Fruit fly (Drosophila melanogaster) whole organism, embryonic: ENCODE data around the gene CG7264.
A peak's percentile ranks its signal among the peaks of the same experiment; 100 is the strongest.

Source experiments
- Aef1 ChIP-seq: fragments of 200-800 bp; sonication (Bioruptor generic); IDR thresholded peaks from 3 replicates; pipeline ENCODE4 v1.3.6; 2022; ENCODE audit warnings: missing biosample characterization, missing genetic modification characterization
- Antp ChIP-seq: fragments of 200-800 bp; sonication (Bioruptor generic); optimal IDR thresholded peaks from 3 replicates; lab custom pipeline; 2016; ENCODE audit warnings: missing biosample characterization, missing genetic modification characterization
- CG10565 ChIP-seq: fragments of 200-800 bp; sonication (Bioruptor generic); optimal IDR thresholded peaks from 3 replicates; lab custom pipeline; 2016; ENCODE audit warnings: missing biosample characterization, mild to moderate bottlenecking, missing genetic modification characterization
- CG10654 ChIP-seq: fragments of 200-800 bp; sonication (Bioruptor generic); optimal IDR thresholded peaks from 2 replicates; lab custom pipeline; 2016; ENCODE audit warnings: missing biosample characterization, missing genetic modification characterization
- CG11504 ChIP-seq: fragments of 200-800 bp; sonication (Bioruptor generic); optimal IDR thresholded peaks from 3 replicates; lab custom pipeline; 2019; ENCODE audit warnings: missing biosample characterization, mild to moderate bottlenecking, missing genetic modification characterization, moderate library complexity
- CG13287 ChIP-seq: fragments of 200-800 bp; sonication (Bioruptor generic); IDR thresholded peaks from 2 replicates; pipeline ENCODE4 v1.3.6; 2022; ENCODE audit warnings: missing biosample characterization, missing genetic modification characterization; ENCODE audit not compliant: partially characterized antibody
- CG14050 ChIP-seq: fragments of 200-800 bp; sonication (Bioruptor generic); IDR thresholded peaks from 3 replicates; pipeline ENCODE4 v1.3.6; 2022; ENCODE audit warnings: missing biosample characterization, missing genetic modification characterization
- CG14860 ChIP-seq: fragments of 200-800 bp; sonication (Bioruptor generic); IDR thresholded peaks from 3 replicates; pipeline ENCODE4 v1.3.6; 2022; ENCODE audit warnings: missing biosample characterization, missing genetic modification characterization; ENCODE audit not compliant: partially characterized antibody
- CG15514 ChIP-seq: fragments of 200-800 bp; sonication (Bioruptor generic); optimal IDR thresholded peaks from 3 replicates; lab custom pipeline; 2017; ENCODE audit warnings: missing biosample characterization, missing genetic modification characterization, mild to moderate bottlenecking, moderate library complexity, missing genetic modification reagents
- CG17361 ChIP-seq: fragments of 200-800 bp; sonication (Bioruptor generic); IDR thresholded peaks from 3 replicates; pipeline ENCODE4 v1.3.6; 2022; ENCODE audit warnings: missing biosample characterization, missing genetic modification characterization
- CG17385 ChIP-seq: fragments of 200-800 bp; sonication (Bioruptor generic); optimal IDR thresholded peaks from 3 replicates; lab custom pipeline; 2018; ENCODE audit warnings: missing biosample characterization, mild to moderate bottlenecking, missing genetic modification characterization
- CG17829 ChIP-seq: fragments of 200-800 bp; optimal IDR thresholded peaks from 2 replicates; lab custom pipeline; 2019; ENCODE audit warnings: missing biosample characterization, mild to moderate bottlenecking, missing genetic modification characterization, moderate library complexity
- CG1792 ChIP-seq: fragments of 200-800 bp; sonication (Bioruptor generic); optimal IDR thresholded peaks from 2 replicates; lab custom pipeline; 2016; ENCODE audit warnings: missing biosample characterization, missing genetic modification characterization
- CG3065 ChIP-seq: fragments of 200-800 bp; sonication (Bioruptor generic); optimal IDR thresholded peaks from 2 replicates; lab custom pipeline; 2016; ENCODE audit warnings: missing biosample characterization, missing genetic modification characterization
- CG32772 ChIP-seq: fragments of 200-800 bp; sonication (Bioruptor generic); IDR thresholded peaks from 2 replicates; pipeline ENCODE4 v1.3.6; 2022; ENCODE audit warnings: missing biosample characterization, missing genetic modification characterization
- CG4854 ChIP-seq: fragments of 200-800 bp; sonication (Bioruptor generic); optimal IDR thresholded peaks from 2 replicates; lab custom pipeline; 2016; ENCODE audit warnings: missing biosample characterization, missing genetic modification characterization, inconsistent platforms
- CG6791 ChIP-seq: fragments of 200-800 bp; sonication (Bioruptor generic); IDR thresholded peaks from 3 replicates; pipeline ENCODE4 v1.3.6; 2022; ENCODE audit warnings: missing biosample characterization, missing genetic modification characterization; ENCODE audit not compliant: partially characterized antibody
- CG9876 ChIP-seq: fragments of 200-800 bp; sonication (Bioruptor generic); optimal IDR thresholded peaks from 2 replicates; lab custom pipeline; 2016; ENCODE audit warnings: missing biosample characterization, missing genetic modification characterization
- Camta ChIP-seq: fragments of 200-800 bp; sonication (Bioruptor generic); optimal IDR thresholded peaks from 2 replicates; lab custom pipeline; 2016; ENCODE audit warnings: missing biosample characterization, missing genetic modification characterization
- Chrac-16 ChIP-seq: fragments of 200-800 bp; sonication (Bioruptor generic); optimal IDR thresholded peaks from 3 replicates; lab custom pipeline; 2016; ENCODE audit warnings: missing biosample characterization, missing genetic modification characterization
- D19B ChIP-seq: fragments of 200-800 bp; sonication (Bioruptor generic); optimal IDR thresholded peaks from 2 replicates; lab custom pipeline; 2017; ENCODE audit warnings: missing biosample characterization, mild to moderate bottlenecking, missing genetic modification characterization
- Deaf1 ChIP-seq: fragments of 200-800 bp; optimal IDR thresholded peaks from 3 replicates; lab custom pipeline; 2019; ENCODE audit warnings: missing biosample characterization, mild to moderate bottlenecking, missing genetic modification characterization, moderate library complexity
- Dp ChIP-seq: fragments of 200-800 bp; sonication (Bioruptor generic); optimal IDR thresholded peaks from 2 replicates; lab custom pipeline; 2018; ENCODE audit warnings: missing biosample characterization, mild to moderate bottlenecking, missing genetic modification characterization, moderate library complexity
- E2f2 ChIP-seq: fragments of 200-800 bp; sonication (Bioruptor generic); IDR thresholded peaks from 2 replicates; pipeline ENCODE4 v1.3.6; 2022; ENCODE audit warnings: missing biosample characterization, missing genetic modification characterization
- HLH54F ChIP-seq: fragments of 200-800 bp; sonication (Bioruptor generic); optimal IDR thresholded peaks from 3 replicates; lab custom pipeline; 2016; ENCODE audit warnings: missing biosample characterization, missing genetic modification characterization
- HmgD ChIP-seq: fragments of 200-800 bp; sonication (Bioruptor generic); optimal IDR thresholded peaks from 3 replicates; lab custom pipeline; 2016; ENCODE audit warnings: missing biosample characterization, missing genetic modification characterization
- Hmr ChIP-seq: fragments of 200-800 bp; sonication (Bioruptor generic); optimal IDR thresholded peaks from 3 replicates; lab custom pipeline; 2017; ENCODE audit warnings: mild to moderate bottlenecking, missing biosample characterization, missing genetic modification reagents, missing genetic modification characterization
- Mad ChIP-seq: fragments of 200-800 bp; sonication (Bioruptor generic); optimal IDR thresholded peaks from 2 replicates; lab custom pipeline; 2016; ENCODE audit warnings: missing biosample characterization, missing genetic modification characterization
- NC2β ChIP-seq: fragments of 200-800 bp; sonication (Bioruptor generic); optimal IDR thresholded peaks from 2 replicates; lab custom pipeline; 2016; ENCODE audit warnings: missing biosample characterization, missing genetic modification characterization
- NfI ChIP-seq: fragments of 200-800 bp; sonication (Bioruptor generic); optimal IDR thresholded peaks from 3 replicates; lab custom pipeline; 2018; ENCODE audit warnings: missing biosample characterization, mild to moderate bottlenecking, missing genetic modification characterization, moderate library complexity
- Side ChIP-seq: fragments of 200-800 bp; sonication (Bioruptor generic); optimal IDR thresholded peaks from 2 replicates; lab custom pipeline; 2016; ENCODE audit warnings: missing biosample characterization, missing genetic modification characterization
- Tbp ChIP-seq: fragments of >200 bp; optimal IDR thresholded peaks from 2 replicates; lab custom pipeline; 2018; ENCODE audit warnings: missing biosample characterization, missing genetic modification characterization
- YL-1 ChIP-seq: fragments of 200-800 bp; sonication (Bioruptor generic); optimal IDR thresholded peaks from 3 replicates; lab custom pipeline; 2017; ENCODE audit warnings: missing biosample characterization, mild to moderate bottlenecking, missing genetic modification characterization
- ato ChIP-seq: fragments of 200-800 bp; sonication (Bioruptor generic); IDR thresholded peaks from 2 replicates; pipeline ENCODE4 v1.3.6; 2022; ENCODE audit warnings: missing biosample characterization, missing genetic modification characterization; ENCODE audit not compliant: partially characterized antibody
- az2 ChIP-seq: fragments of 200-800 bp; sonication (Bioruptor generic); optimal IDR thresholded peaks from 3 replicates; lab custom pipeline; 2016; ENCODE audit warnings: missing biosample characterization, missing genetic modification characterization
- chinmo ChIP-seq: fragments of 200-800 bp; sonication (Bioruptor generic); IDR thresholded peaks from 4 replicates; pipeline ENCODE4 v1.3.6; 2022; ENCODE audit warnings: missing biosample characterization, missing genetic modification characterization; ENCODE audit not compliant: partially characterized antibody
- crol ChIP-seq: fragments of 200-800 bp; sonication (Bioruptor generic); IDR thresholded peaks from 2 replicates; pipeline ENCODE4 v1.3.6; 2022; ENCODE audit warnings: missing biosample characterization, missing genetic modification characterization
- danr ChIP-seq: fragments of 200-800 bp; sonication (Bioruptor generic); IDR thresholded peaks from 2 replicates; pipeline ENCODE4 v1.3.6; 2022; ENCODE audit warnings: missing biosample characterization, missing genetic modification characterization
- ken ChIP-seq: fragments of 200-800 bp; sonication (Bioruptor generic); IDR thresholded peaks from 3 replicates; pipeline ENCODE4 v1.3.6; 2022; ENCODE audit warnings: missing biosample characterization, missing genetic modification characterization
- lab ChIP-seq: fragments of 200-800 bp; sonication (Bioruptor generic); optimal IDR thresholded peaks from 3 replicates; lab custom pipeline; 2017; ENCODE audit warnings: missing biosample characterization, missing genetic modification characterization, mild to moderate bottlenecking, moderate library complexity, missing genetic modification reagents
- mld ChIP-seq: fragments of 200-800 bp; sonication (Bioruptor generic); IDR thresholded peaks from 3 replicates; pipeline ENCODE4 v1.3.6; 2022; ENCODE audit warnings: missing biosample characterization, missing genetic modification characterization; ENCODE audit not compliant: partially characterized antibody
- nerfin-1 ChIP-seq: fragments of 200-800 bp; sonication (Bioruptor generic); optimal IDR thresholded peaks from 3 replicates; lab custom pipeline; 2019; ENCODE audit warnings: missing biosample characterization, mild to moderate bottlenecking, missing genetic modification characterization, moderate library complexity
- salm ChIP-seq: fragments of 200-800 bp; sonication (Bioruptor generic); optimal IDR thresholded peaks from 2 replicates; lab custom pipeline; 2018; ENCODE audit warnings: missing biosample characterization, mild to moderate bottlenecking, missing genetic modification characterization
- sc ChIP-seq, 3 experiments: fragments of >200 bp in 2 of 3; fragments of 200-800 bp in 1 of 3; sonication (Bioruptor generic) in 1 of 3; optimal IDR thresholded peaks; 2 replicates in 2 of 3; 3 replicates in 1 of 3; lab custom pipeline; 2017; ENCODE audit warnings: mild to moderate bottlenecking in 1 of 3, missing biosample characterization in 1 of 3, missing genetic modification characterization in 1 of 3, missing genetic modification reagents in 1 of 3
- slp2 ChIP-seq: fragments of 200-800 bp; sonication (Bioruptor generic); optimal IDR thresholded peaks from 2 replicates; lab custom pipeline; 2016; ENCODE audit warnings: missing biosample characterization, missing genetic modification characterization
- sna ChIP-seq: fragments of 200-800 bp; sonication (Bioruptor generic); IDR thresholded peaks from 2 replicates; pipeline ENCODE4 v1.3.6; 2022; ENCODE audit warnings: missing biosample characterization, missing genetic modification characterization; ENCODE audit not compliant: partially characterized antibody
- toy ChIP-seq: fragments of 200-800 bp; sonication (Bioruptor generic); IDR thresholded peaks from 2 replicates; pipeline ENCODE4 v1.3.6; 2022; ENCODE audit warnings: missing biosample characterization, missing genetic modification characterization
- trem ChIP-seq: fragments of 200-800 bp; optimal IDR thresholded peaks from 3 replicates; lab custom pipeline; 2019; ENCODE audit warnings: missing biosample characterization, mild to moderate bottlenecking, missing genetic modification characterization, moderate library complexity
- vfl ChIP-seq: fragments of 200-800 bp; sonication (Bioruptor generic); optimal IDR thresholded peaks from 2 replicates; lab custom pipeline; 2016; ENCODE audit warnings: missing biosample characterization, missing genetic modification characterization
- wek ChIP-seq: fragments of 200-800 bp; sonication (Bioruptor generic); optimal IDR thresholded peaks from 3 replicates; lab custom pipeline; 2018; ENCODE audit warnings: missing biosample characterization, mild to moderate bottlenecking, missing genetic modification characterization, moderate library complexity
- z ChIP-seq: fragments of 200-800 bp; sonication (Bioruptor generic); IDR thresholded peaks from 3 replicates; pipeline ENCODE4 v1.3.6; 2022; ENCODE audit warnings: missing biosample characterization, missing genetic modification characterization

CG7264 gene

DNA sequence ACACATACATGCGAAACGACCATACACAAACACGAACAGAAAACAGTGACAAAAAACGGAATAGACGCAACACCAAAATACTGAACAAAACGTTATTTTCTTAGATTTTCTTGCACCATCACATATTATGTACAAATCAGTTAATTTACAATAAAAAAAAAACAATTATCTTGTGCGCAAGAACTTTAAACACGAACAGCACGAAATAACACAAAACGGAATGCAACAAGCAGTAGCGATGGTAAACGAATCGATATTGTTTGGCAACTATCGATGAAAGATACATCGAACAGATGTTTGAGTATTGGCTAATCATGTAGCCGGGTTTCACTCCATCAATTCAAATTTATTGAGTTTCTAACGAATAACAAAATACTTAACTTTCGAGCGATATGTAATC is 39.1 kb upstream of the CG7264 start, which contains the start of gene Pi3K68D (continued):
- TF ChIP-seq CG14860 (GFP tag; lab: Robert Waterston, UW) (peak; percentile 83), Camta (GFP tag; lab: Kevin White, UChicago) (no peak), Hmr (GFP tag; lab: Kevin White, UChicago) (no peak), CG17385 (no peak), salm (tag; lab: Kevin White, UChicago) (no peak), Dp (GFP tag; lab: Kevin White, UChicago) (peak; percentile 77), chinmo (GFP tag; lab: Robert Waterston, UW) (peak; percentile 99), HLH54F (GFP tag; lab: Kevin White, UChicago) (peak; percentile 20), CG10654 (GFP tag; lab: Kevin White, UChicago) (no peak), slp2 (GFP tag; lab: Kevin White, UChicago) (peak; percentile 2), CG17829 (peak; percentile 66), CG6791 (GFP tag; lab: Robert Waterston, UW) (peak; percentile 94), CG14050 (GFP tag; lab: Robert Waterston, UW) (no peak), HmgD (peak; percentile 79), lab (GFP tag; lab: Kevin White, UChicago) (no peak), NfI (GFP tag; lab: Kevin White, UChicago) (no peak), E2f2 (GFP tag; lab: Robert Waterston, UW) (peak; percentile 80), sna (GFP tag; lab: Robert Waterston, UW) (peak; percentile 86), z (GFP tag; lab: Robert Waterston, UW) (no peak), YL-1 (GFP tag; lab: Kevin White, UChicago) (peak; percentile 39), nerfin-1 (tag; lab: Kevin White, UChicago) (no peak), Mad (no peak), NC2β (GFP tag; lab: Kevin White, UChicago) (no peak), danr (GFP tag; lab: Robert Waterston, UW) (no peak), ken (no peak), Deaf1 (tag; lab: Kevin White, UChicago) (no peak), CG11504 (peak; percentile 48), wek (no peak), CG9876 (GFP tag; lab: Kevin White, UChicago) (no peak), Antp (GFP tag; lab: Kevin White, UChicago) (no peak), sc (optimal IDR thresholded peaks at IDR 0.05; lab: Kevin White, UChicago) (no peak), sc (GFP tag; optimal IDR thresholded peaks at IDR 0.05; lab: Kevin White, UChicago) (no peak), Side (GFP tag; lab: Kevin White, UChicago) (no peak), CG3065 (GFP tag; lab: Kevin White, UChicago) (no peak), CG15514 (GFP tag; lab: Kevin White, UChicago) (peak; percentile 84), mld (peak; percentile 76; the same call in 2 of the 3 replicates), toy (GFP tag; lab: Robert Waterston, UW) (no peak), Chrac-16 (no peak), az2 (GFP tag; lab: Kevin White, UChicago) (no peak), ato (peak; percentile 77), Aef1 (GFP tag; lab: Robert Waterston, UW) (no peak), CG17361 (GFP tag; lab: Robert Waterston, UW) (no peak), CG10565 (no peak), CG4854 (GFP tag; lab: Kevin White, UChicago) (peak; percentile 9), crol (GFP tag; lab: Robert Waterston, UW) (no peak), vfl (GFP tag; lab: Kevin White, UChicago) (no peak), CG1792 (peak; percentile 8), CG13287 (GFP tag; lab: Robert Waterston, UW) (peak; percentile 95), Tbp (no peak), CG32772 (GFP tag; lab: Robert Waterston, UW) (no peak), trem (tag; lab: Kevin White, UChicago) (peak; percentile 83), D19B (GFP tag; lab: Kevin White, UChicago) (no peak)
